Worm (Caenorhabditis elegans): ENCODE data around the gene ndnf-1.
A peak's percentile ranks its signal among the peaks of the same experiment; 100 is the strongest.

ndnf-1 gene

DNA sequence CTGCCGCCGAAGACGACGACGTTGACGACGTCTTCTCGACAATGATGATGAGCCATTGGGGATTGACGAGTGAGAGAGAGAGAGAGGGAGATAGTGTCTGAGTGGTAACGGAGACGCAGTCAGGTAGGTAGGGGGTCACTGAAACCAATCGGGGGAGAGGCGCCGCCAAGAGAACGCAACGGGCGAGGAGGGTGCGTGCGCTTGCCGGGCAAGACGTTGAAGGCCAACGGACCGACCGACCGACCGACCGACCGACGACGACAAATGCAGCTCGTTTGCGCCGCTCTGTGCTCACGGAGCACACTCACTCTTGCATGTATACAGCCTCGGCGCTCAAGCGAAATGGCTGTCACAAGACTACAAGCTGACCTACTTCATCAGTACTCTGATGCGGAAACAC, 38.2 kb downstream of the ndnf-1 start:
- TF ChIP-seq mcd-1 (GFP tag; IDR thresholded peaks at IDR 0.05) = peak; percentile 44; the same call in 1 of the 2 replicates
- peak; percentile 11 for TF ChIP-seq die-1 (tag; optimal IDR thresholded peaks at IDR 0.05)
- peak; percentile 20 for TF ChIP-seq ztf-26 (tag; optimal IDR thresholded peaks at IDR 0.05)
- TF ChIP-seq F10E7.11 (tag; optimal IDR thresholded peaks at IDR 0.05) = no peak
- no peak for TF ChIP-seq ceh-100 (GFP tag; IDR thresholded peaks at IDR 0.05)
- TF ChIP-seq F55B11.4 (tag; optimal IDR thresholded peaks at IDR 0.05; ENCODE audit: borderline replicate concordance, insufficient read depth) = no peak
- TF ChIP-seq snpc-1.1 (tag; optimal IDR thresholded peaks at IDR 0.05; ENCODE audit: insufficient read depth) = no peak
- TF ChIP-seq madf-3 (GFP tag; IDR thresholded peaks at IDR 0.05) = no peak
- 0 out of 2 replicates have a peak, but pooled peaks have one; percentile 43 for TF ChIP-seq lin-26 (GFP tag; IDR thresholded peaks at IDR 0.05)
- TF ChIP-seq cebp-1 (GFP tag; IDR thresholded peaks at IDR 0.05) = no peak
- peak; percentile 45 for TF ChIP-seq cebp-1 (tag; optimal IDR thresholded peaks at IDR 0.05)
- TF ChIP-seq repo-1 (tag; optimal IDR thresholded peaks at IDR 0.05) = peak; percentile 41
- no peak for TF ChIP-seq nfya-1 (tag; optimal IDR thresholded peaks at IDR 0.05; ENCODE audit: borderline replicate concordance, insufficient read depth)
- peak; percentile 37; the same call in 1 of the 2 replicates for TF ChIP-seq dox-1 (GFP tag; IDR thresholded peaks at IDR 0.05)
- TF ChIP-seq egrh-3 (GFP tag; IDR thresholded peaks at IDR 0.05) = peak; percentile 83; the same call in 1 of the 2 replicates
- 0 out of 2 replicates have a peak, but pooled peaks have one; percentile 11 for TF ChIP-seq egl-18 (GFP tag; IDR thresholded peaks at IDR 0.05)
- TF ChIP-seq let-526 (GFP tag; IDR thresholded peaks at IDR 0.05) = no peak
- TF ChIP-seq zfh-2 (GFP tag; conservative IDR thresholded peaks at IDR 0.05) = peak; percentile 96
- peak; percentile 72; the same call in 1 of the 2 replicates for TF ChIP-seq ceh-58 (GFP tag; IDR thresholded peaks at IDR 0.05)
- peak; percentile 19 for TF ChIP-seq attf-5 (GFP tag; optimal IDR thresholded peaks at IDR 0.05)
- peak; percentile 57 for TF ChIP-seq madf-10 (tag; optimal IDR thresholded peaks at IDR 0.05)
- TF ChIP-seq sdz-38 (tag; optimal IDR thresholded peaks at IDR 0.05) = no peak
- TF ChIP-seq K12H6.12 (tag; optimal IDR thresholded peaks at IDR 0.05) = peak; percentile 70
- TF ChIP-seq pbrm-1 (GFP tag; IDR thresholded peaks at IDR 0.05) = peak; percentile 38; the same call in 1 of the 2 replicates
- TF ChIP-seq hsf-1 (GFP tag; IDR thresholded peaks at IDR 0.05) = 0 out of 2 replicates have a peak, but pooled peaks have one; percentile 26
- TF ChIP-seq F37B4.10 (GFP tag; IDR thresholded peaks at IDR 0.05) = no peak
- TF ChIP-seq Y95B8A.8 (GFP tag; IDR thresholded peaks at IDR 0.05) = 0 out of 2 replicates have a peak, but pooled peaks have one; percentile 38
- peak; percentile 33 for TF ChIP-seq ceh-27 (GFP tag; optimal IDR thresholded peaks at IDR 0.05)
- 0 out of 2 replicates have a peak, but pooled peaks have one; percentile 31 for TF ChIP-seq K11D2.4 (GFP tag; IDR thresholded peaks at IDR 0.05)
- TF ChIP-seq nhr-80 (tag; optimal IDR thresholded peaks at IDR 0.05) = no peak

DNA sequence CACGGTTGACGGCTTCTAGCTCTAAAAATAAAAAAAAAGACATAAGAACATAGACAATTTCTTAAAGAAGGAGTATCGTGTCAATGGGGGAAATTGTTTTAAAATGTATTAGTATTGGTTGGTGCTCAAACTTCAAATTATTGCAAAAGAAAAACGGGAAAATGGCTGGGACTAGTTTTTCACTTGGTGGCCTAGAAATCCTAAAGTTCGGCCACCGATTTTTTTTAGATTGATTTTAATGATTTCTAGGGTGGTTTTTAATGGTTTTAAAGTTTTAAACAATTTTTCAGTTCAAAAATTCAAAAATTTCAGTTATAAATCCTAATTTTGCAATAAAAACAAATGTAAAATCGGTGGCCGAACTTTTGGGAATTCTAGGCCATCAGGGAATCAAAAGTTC, 42.0 kb downstream of the ndnf-1 start:
- no peak for TF ChIP-seq ztf-28 (GFP tag; IDR thresholded peaks at IDR 0.05)
- TF ChIP-seq C06A6.2 (GFP tag; conservative IDR thresholded peaks at IDR 0.05) = no peak
- TF ChIP-seq madf-8 (GFP tag; conservative IDR thresholded peaks at IDR 0.05) = no peak
- no peak for TF ChIP-seq F39B2.1 (GFP tag; IDR thresholded peaks at IDR 0.05)
- TF ChIP-seq nfyb-1 (GFP tag; IDR thresholded peaks at IDR 0.05) = no peak
- TF ChIP-seq die-1 (tag; optimal IDR thresholded peaks at IDR 0.05) = no peak
- no peak for TF ChIP-seq F37B4.10 (GFP tag; IDR thresholded peaks at IDR 0.05)
- no peak for TF ChIP-seq F23B12.7 (tag; optimal IDR thresholded peaks at IDR 0.05; ENCODE audit: insufficient read depth)
- TF ChIP-seq rcor-1 (GFP tag; IDR thresholded peaks at IDR 0.05) = no peak
- no peak for TF ChIP-seq egl-44 (GFP tag; IDR thresholded peaks at IDR 0.05)
- TF ChIP-seq egl-18 (GFP tag; IDR thresholded peaks at IDR 0.05) = no peak
